Fruit fly (Drosophila melanogaster) whole organism, prepupa: Measurements from ENCODE around the gene srl.

ENCODE experiments used
- Blimp-1 ChIP-seq: fragments of 200-800 bp; sonication (Bioruptor generic); optimal IDR thresholded peaks from 3 replicates; lab custom pipeline; 2017; ENCODE audit warnings: missing biosample characterization, missing genetic modification characterization, mild to moderate bottlenecking, moderate library complexity, missing genetic modification reagents
- CG10631 ChIP-seq: fragments of 200-800 bp; sonication (Bioruptor generic); optimal IDR thresholded peaks from 2 replicates; lab custom pipeline; 2016; ENCODE audit warnings: missing biosample characterization, missing genetic modification characterization
- CG10669 ChIP-seq: fragments of 200-800 bp; sonication (Bioruptor generic); optimal IDR thresholded peaks from 3 replicates; lab custom pipeline; 2018; ENCODE audit warnings: missing biosample characterization, mild to moderate bottlenecking, missing genetic modification characterization, moderate library complexity
- CG11294 ChIP-seq: fragments of 200-800 bp; sonication (Bioruptor generic); IDR thresholded peaks from 2 replicates; pipeline ENCODE4 v1.3.6; 2022; ENCODE audit warnings: missing biosample characterization, missing genetic modification characterization
- CG15336 ChIP-seq: fragments of 200-800 bp; sonication (Bioruptor generic); IDR thresholded peaks from 2 replicates; pipeline ENCODE4 v1.3.6; 2022; ENCODE audit warnings: missing biosample characterization, missing genetic modification characterization
- CG3032 ChIP-seq: fragments of 200-800 bp; optimal IDR thresholded peaks from 2 replicates; lab custom pipeline; 2019; ENCODE audit warnings: missing biosample characterization, mild to moderate bottlenecking, missing genetic modification characterization, moderate library complexity
- CG32006 ChIP-seq: fragments of 200-800 bp; sonication (Bioruptor generic); optimal IDR thresholded peaks from 3 replicates; lab custom pipeline; 2017; ENCODE audit warnings: missing biosample characterization, mild to moderate bottlenecking, missing genetic modification characterization
- CG34406 ChIP-seq: fragments of 200-800 bp; sonication (Bioruptor generic); optimal IDR thresholded peaks from 3 replicates; lab custom pipeline; 2016; ENCODE audit warnings: missing biosample characterization, missing genetic modification characterization
- CG3919 ChIP-seq: fragments of 200-800 bp; sonication (Bioruptor generic); optimal IDR thresholded peaks from 3 replicates; lab custom pipeline; 2016; ENCODE audit warnings: missing biosample characterization, missing genetic modification characterization
- CG4318 ChIP-seq: fragments of 200-800 bp; sonication (Bioruptor generic); optimal IDR thresholded peaks from 3 replicates; lab custom pipeline; 2017; ENCODE audit warnings: missing biosample characterization, mild to moderate bottlenecking, missing genetic modification characterization
- CG6163 ChIP-seq: fragments of 200-800 bp; sonication (Bioruptor generic); IDR thresholded peaks from 3 replicates; pipeline ENCODE4 v1.3.6; 2022; ENCODE audit warnings: missing biosample characterization, missing genetic modification characterization
- CG6276 ChIP-seq: fragments of 200-800 bp; sonication (Bioruptor generic); optimal IDR thresholded peaks from 2 replicates; lab custom pipeline; 2017; ENCODE audit warnings: missing biosample characterization, mild to moderate bottlenecking, missing genetic modification characterization
- CG6792 ChIP-seq: fragments of 200-800 bp; sonication (Bioruptor generic); optimal IDR thresholded peaks from 3 replicates; lab custom pipeline; 2016; ENCODE audit warnings: missing biosample characterization, missing genetic modification characterization
- CG6808 ChIP-seq: fragments of 200-800 bp; sonication (Bioruptor generic); optimal IDR thresholded peaks from 3 replicates; lab custom pipeline; 2017; ENCODE audit warnings: missing biosample characterization, missing genetic modification characterization, mild to moderate bottlenecking, moderate library complexity, missing genetic modification reagents
- CG6854 ChIP-seq: fragments of 200-800 bp; sonication (Bioruptor generic); optimal IDR thresholded peaks from 2 replicates; lab custom pipeline; 2017; ENCODE audit warnings: missing biosample characterization, mild to moderate bottlenecking, missing genetic modification characterization
- CG8119 ChIP-seq: fragments of 200-800 bp; sonication (Bioruptor generic); IDR thresholded peaks from 3 replicates; pipeline ENCODE4 v1.3.6; 2022; ENCODE audit warnings: missing biosample characterization, missing genetic modification characterization
- CG8319 ChIP-seq: fragments of 200-800 bp; sonication (Bioruptor generic); optimal IDR thresholded peaks from 3 replicates; lab custom pipeline; 2016; ENCODE audit warnings: missing biosample characterization, missing genetic modification characterization
- Eip75B ChIP-seq: fragments of 200-800 bp; sonication (Bioruptor generic); optimal IDR thresholded peaks from 3 replicates; lab custom pipeline; 2016; ENCODE audit warnings: missing biosample characterization, missing genetic modification characterization
- Eip78C ChIP-seq: fragments of 200-800 bp; sonication (Bioruptor generic); peaks from one replicate; lab custom pipeline; 2016; ENCODE audit warnings: missing biosample characterization, missing genetic modification characterization
- Eip93F ChIP-seq: fragments of 200-800 bp; sonication (Bioruptor generic); optimal IDR thresholded peaks from 2 replicates; lab custom pipeline; 2016; ENCODE audit warnings: missing biosample characterization, mild to moderate bottlenecking, missing genetic modification characterization
- Ets21C ChIP-seq: fragments of 200-800 bp; sonication (Bioruptor generic); optimal IDR thresholded peaks from 3 replicates; lab custom pipeline; 2016; ENCODE audit warnings: missing biosample characterization, missing genetic modification characterization
- Ets96B ChIP-seq: fragments of 200-800 bp; optimal IDR thresholded peaks from 2 replicates; lab custom pipeline; 2019; ENCODE audit warnings: missing biosample characterization, mild to moderate bottlenecking, missing genetic modification characterization, moderate library complexity
- Hr38 ChIP-seq: sonication (Bioruptor generic); optimal IDR thresholded peaks from 2 replicates; lab custom pipeline; 2016; ENCODE audit warnings: missing biosample characterization, missing genetic modification characterization
- Hr39 ChIP-seq: fragments of 200-800 bp; sonication (Bioruptor generic); optimal IDR thresholded peaks from 2 replicates; lab custom pipeline; 2016; ENCODE audit warnings: missing biosample characterization, missing genetic modification characterization
- Lpt ChIP-seq: fragments of 200-800 bp; sonication (Bioruptor generic); optimal IDR thresholded peaks from 3 replicates; lab custom pipeline; 2016; ENCODE audit warnings: missing biosample characterization, missing genetic modification characterization
- Met ChIP-seq: fragments of 200-800 bp; sonication (Bioruptor generic); optimal IDR thresholded peaks from 3 replicates; lab custom pipeline; 2016; ENCODE audit warnings: missing biosample characterization, missing genetic modification characterization
- OdsH ChIP-seq: fragments of 200-800 bp; sonication (Bioruptor generic); optimal IDR thresholded peaks from 3 replicates; lab custom pipeline; 2016; ENCODE audit warnings: missing biosample characterization, missing genetic modification characterization
- Smox ChIP-seq: fragments of 200-800 bp; sonication (Bioruptor generic); optimal IDR thresholded peaks from 3 replicates; lab custom pipeline; 2016; ENCODE audit warnings: missing biosample characterization, missing genetic modification characterization
- Sox102F ChIP-seq: fragments of 200-800 bp; sonication (Bioruptor generic); optimal IDR thresholded peaks from 2 replicates; lab custom pipeline; 2016; ENCODE audit warnings: missing biosample characterization, mild to moderate bottlenecking, missing genetic modification characterization
- achi ChIP-seq: fragments of 200-800 bp; sonication (Bioruptor generic); optimal IDR thresholded peaks from 3 replicates; lab custom pipeline; 2016; ENCODE audit warnings: missing biosample characterization, missing genetic modification characterization
- acj6 ChIP-seq: fragments of 200-800 bp; sonication (Bioruptor generic); optimal IDR thresholded peaks from 3 replicates; lab custom pipeline; 2016; ENCODE audit warnings: missing biosample characterization, missing genetic modification characterization
- cyc ChIP-seq: fragments of 200-800 bp; sonication (Bioruptor generic); optimal IDR thresholded peaks from 3 replicates; lab custom pipeline; 2016; ENCODE audit warnings: missing biosample characterization, missing genetic modification characterization
- dsx ChIP-seq: fragments of 200-800 bp; optimal IDR thresholded peaks from 3 replicates; lab custom pipeline; 2019; ENCODE audit warnings: missing biosample characterization, mild to moderate bottlenecking, missing genetic modification characterization, moderate library complexity; ENCODE audit not compliant: poor library complexity, severe bottlenecking
- esn ChIP-seq: fragments of 200-800 bp; sonication (Bioruptor generic); optimal IDR thresholded peaks from 2 replicates; lab custom pipeline; 2016; ENCODE audit warnings: missing biosample characterization, mild to moderate bottlenecking, missing genetic modification characterization, moderate library complexity
- fd59A ChIP-seq: fragments of 200-800 bp; sonication (Bioruptor generic); optimal IDR thresholded peaks from 2 replicates; lab custom pipeline; 2017; ENCODE audit warnings: missing biosample characterization, mild to moderate bottlenecking, missing genetic modification characterization, missing genetic modification reagents
- fd85E ChIP-seq: fragments of 200-800 bp; sonication (Bioruptor generic); optimal IDR thresholded peaks from 3 replicates; lab custom pipeline; 2016; ENCODE audit warnings: missing biosample characterization, missing genetic modification characterization
- fkh ChIP-seq: fragments of 200-800 bp; sonication (Bioruptor generic); optimal IDR thresholded peaks from 3 replicates; lab custom pipeline; 2017; ENCODE audit warnings: missing biosample characterization, mild to moderate bottlenecking, missing genetic modification characterization, moderate library complexity
- net ChIP-seq: fragments of 200-800 bp; sonication (Bioruptor generic); optimal IDR thresholded peaks from 3 replicates; lab custom pipeline; 2016; ENCODE audit warnings: missing biosample characterization, missing genetic modification characterization
- pdm3 ChIP-seq: fragments of 200-800 bp; sonication (Bioruptor generic); optimal IDR thresholded peaks from 3 replicates; lab custom pipeline; 2016; ENCODE audit warnings: missing biosample characterization, missing genetic modification characterization
- salr ChIP-seq, 2 experiments: fragments of 200-800 bp; sonication (Bioruptor generic); optimal IDR thresholded peaks; 3 replicates each; lab custom pipeline; 2016 to 2018; ENCODE audit warnings: missing biosample characterization in 2 of 2, missing genetic modification characterization in 2 of 2, mild to moderate bottlenecking in 1 of 2
- spab ChIP-seq: fragments of 200-800 bp; sonication (Bioruptor generic); optimal IDR thresholded peaks from 2 replicates; lab custom pipeline; 2017; ENCODE audit warnings: missing biosample characterization, mild to moderate bottlenecking, missing genetic modification characterization, missing genetic modification reagents
- ss ChIP-seq, 2 experiments: fragments of 200-800 bp; sonication (Bioruptor generic); optimal IDR thresholded peaks; 2 replicates in 1 of 2; 3 replicates in 1 of 2; lab custom pipeline; 2017 to 2018; ENCODE audit warnings: mild to moderate bottlenecking in 2 of 2, missing biosample characterization in 2 of 2, missing genetic modification characterization in 2 of 2, moderate library complexity in 1 of 2
- svp ChIP-seq: fragments of 200-800 bp; sonication (Bioruptor generic); peaks from one replicate; lab custom pipeline; 2016; ENCODE audit warnings: missing biosample characterization, missing genetic modification characterization
- topi ChIP-seq: fragments of 200-800 bp; sonication (Bioruptor generic); optimal IDR thresholded peaks from 3 replicates; lab custom pipeline; 2016; ENCODE audit warnings: missing biosample characterization, missing genetic modification characterization

Gene srl

dm6 chr3R:4416138-4416537, 13.0 kb downstream of the srl start, which contains the start of gene CG31528:
Gene CG31528, plus strand, starts transcription at chr3R:4416438.
- TF ChIP-seq CG8319 (GFP tag; lab: Kevin White, UChicago), result no peak
- TF ChIP-seq Ets96B (tag; lab: Kevin White, UChicago), result no peak
- TF ChIP-seq ss (GFP tag; optimal IDR thresholded peaks at IDR 0.05; lab: Kevin White, UChicago), result no peak
- TF ChIP-seq Met (GFP tag; lab: Kevin White, UChicago), result no peak
- TF ChIP-seq CG3919 (GFP tag; lab: Kevin White, UChicago), result no peak
- TF ChIP-seq CG6276, result no peak
- no peak for TF ChIP-seq Hr38 (GFP tag; lab: Kevin White, UChicago)
- no peak for TF ChIP-seq spab (GFP tag; lab: Kevin White, UChicago)
- TF ChIP-seq fd59A (GFP tag; lab: Kevin White, UChicago), result no peak
- TF ChIP-seq CG4318 (GFP tag; lab: Kevin White, UChicago), result no peak
- no peak for TF ChIP-seq Hr39 (GFP tag; lab: Kevin White, UChicago)
- TF ChIP-seq Lpt (GFP tag; lab: Kevin White, UChicago), result no peak
- no peak for TF ChIP-seq CG8119 (GFP tag; lab: Robert Waterston, UW)

dm6 chr3R:4407325-4407724, 21.8 kb downstream of the srl start:
- TF ChIP-seq OdsH (GFP tag; lab: Kevin White, UChicago) (no peak), svp (GFP tag; lab: Kevin White, UChicago) (peak; percentile 60), CG4318 (GFP tag; lab: Kevin White, UChicago) (no peak)

dm6 chr3R:4403706-4404392, 25.3 kb downstream of the srl start:
- no peak for TF ChIP-seq CG6808 (GFP tag; lab: Kevin White, UChicago)
- TF ChIP-seq CG34406, result peak; percentile 35
- TF ChIP-seq net (GFP tag; lab: Kevin White, UChicago), result peak; percentile 49
- peak; percentile 57 for TF ChIP-seq Eip75B
- peak; percentile 49 for TF ChIP-seq topi (GFP tag; lab: Kevin White, UChicago)
- peak; percentile 1 to 43 for TF ChIP-seq salr (GFP tag; optimal IDR thresholded peaks at IDR 0.05; lab: Kevin White, UChicago)
- no peak for TF ChIP-seq CG10669 (GFP tag; lab: Kevin White, UChicago)
- TF ChIP-seq CG8319 (GFP tag; lab: Kevin White, UChicago), result no peak
- peak; percentile 3 for TF ChIP-seq CG3032 (tag; lab: Kevin White, UChicago)
- peak; percentile 29 to 36 for TF ChIP-seq ss (GFP tag; optimal IDR thresholded peaks at IDR 0.05; lab: Kevin White, UChicago)
- no peak for TF ChIP-seq CG11294
- TF ChIP-seq achi (GFP tag; lab: Kevin White, UChicago), result peak; percentile 38
- TF ChIP-seq Ets21C (GFP tag; lab: Kevin White, UChicago), result peak; percentile 45
- TF ChIP-seq Sox102F (GFP tag; lab: Kevin White, UChicago), result no peak
- peak; percentile 40 for TF ChIP-seq acj6
- peak; percentile 43 for TF ChIP-seq cyc (GFP tag; lab: Kevin White, UChicago)
- TF ChIP-seq CG6792, result peak; percentile 49
- TF ChIP-seq Hr38 (GFP tag; lab: Kevin White, UChicago), result no peak
- no peak for TF ChIP-seq Hr39 (GFP tag; lab: Kevin White, UChicago)
- TF ChIP-seq CG4318 (GFP tag; lab: Kevin White, UChicago), result no peak
- peak; percentile 94 for TF ChIP-seq Blimp-1 (GFP tag; lab: Kevin White, UChicago)
- TF ChIP-seq CG6163 (GFP tag; lab: Robert Waterston, UW), result peak; percentile 65
- no peak for TF ChIP-seq fd59A (GFP tag; lab: Kevin White, UChicago)
- TF ChIP-seq Lpt (GFP tag; lab: Kevin White, UChicago), result no peak
- peak; percentile 59 for TF ChIP-seq pdm3 (GFP tag; lab: Kevin White, UChicago)
- peak; percentile 50 for TF ChIP-seq CG32006 (GFP tag; lab: Kevin White, UChicago)
- TF ChIP-seq dsx, result peak; percentile 32
- TF ChIP-seq Smox, result peak; percentile 47
- peak; percentile 86 for TF ChIP-seq Eip78C (GFP tag; lab: Kevin White, UChicago)
- TF ChIP-seq CG15336 (GFP tag; lab: Robert Waterston, UW), result peak; percentile 45
- no peak for TF ChIP-seq Met (GFP tag; lab: Kevin White, UChicago)
- no peak for TF ChIP-seq spab (GFP tag; lab: Kevin White, UChicago)
- TF ChIP-seq CG6854 (GFP tag; lab: Kevin White, UChicago), result peak; percentile 2
- no peak for TF ChIP-seq CG8119 (GFP tag; lab: Robert Waterston, UW)
- no peak for TF ChIP-seq fd85E (GFP tag; lab: Kevin White, UChicago)
- peak; percentile 66 for TF ChIP-seq esn (GFP tag; lab: Kevin White, UChicago)
- peak; percentile 37 for TF ChIP-seq CG10631 (GFP tag; lab: Kevin White, UChicago)
- no peak for TF ChIP-seq fkh (GFP tag; lab: Kevin White, UChicago)
- peak; percentile 51 for TF ChIP-seq CG3919 (GFP tag; lab: Kevin White, UChicago)
- TF ChIP-seq OdsH (GFP tag; lab: Kevin White, UChicago), result peak; percentile 41
- peak; percentile 92 for TF ChIP-seq svp (GFP tag; lab: Kevin White, UChicago)
- peak; percentile 19 for TF ChIP-seq Eip93F
